Worm (Caenorhabditis elegans): Measurements from ENCODE around the gene F56C9.3.

The F56C9.3 gene

ce11 chrIII:7304961-7305648 is 6.0 kb upstream of the F56C9.3 start:
- TF ChIP-seq sox-4 (tag; optimal IDR thresholded peaks at IDR 0.05) (no peak), lin-13 (GFP tag; optimal IDR thresholded peaks at IDR 0.05) (no peak), ets-5 (GFP tag; IDR thresholded peaks at IDR 0.05) (no peak), skn-1 (tag; optimal IDR thresholded peaks at IDR 0.05) (no peak), hpl-2 (GFP tag; optimal IDR thresholded peaks at IDR 0.05) (no peak), ceh-88 (GFP tag; IDR thresholded peaks at IDR 0.05) (no peak), nhr-20 (tag; optimal IDR thresholded peaks at IDR 0.05) (peak; percentile 71), lin-14 (GFP tag; optimal IDR thresholded peaks at IDR 0.05) (peak; percentile 52), lin-35 (GFP tag; optimal IDR thresholded peaks at IDR 0.05) (peak in 1 of 2 experiments; percentile 46), zag-1 (tag; optimal IDR thresholded peaks at IDR 0.05) (no peak), C16A3.4 (tag; optimal IDR thresholded peaks at IDR 0.05) (peak; percentile 11), fkh-10 (GFP tag; optimal IDR thresholded peaks at IDR 0.05) (no peak), rnt-1 (tag; optimal IDR thresholded peaks at IDR 0.05) (no peak), unc-62 (GFP tag; optimal IDR thresholded peaks at IDR 0.05) (no peak), sptf-1 (tag; optimal IDR thresholded peaks at IDR 0.05) (no peak), isw-1 (GFP tag; IDR thresholded peaks at IDR 0.05) (no peak), unc-86 (tag; optimal IDR thresholded peaks at IDR 0.05) (no peak), dpl-1 (GFP tag; optimal IDR thresholded peaks at IDR 0.05) (no peak), F16B12.6 (tag; optimal IDR thresholded peaks at IDR 0.05) (no peak), grh-1 (GFP tag; IDR thresholded peaks at IDR 0.05) (no peak), efl-3 (GFP tag; optimal IDR thresholded peaks at IDR 0.05) (no peak), elt-3 (tag; optimal IDR thresholded peaks at IDR 0.05) (peak in 2 of 6 experiments; percentile 73 to 86), nhr-12 (tag; optimal IDR thresholded peaks at IDR 0.05) (no peak), nhr-90 (tag; optimal IDR thresholded peaks at IDR 0.05; ENCODE audit: poor library complexity) (peak; percentile 34), lin-39 (tag; optimal IDR thresholded peaks at IDR 0.05) (no peak), nhr-28 (tag; optimal IDR thresholded peaks at IDR 0.05) (no peak), swsn-7 (tag; optimal IDR thresholded peaks at IDR 0.05) (no peak), lin-15B (tag; optimal IDR thresholded peaks at IDR 0.05) (no peak), alr-1 (tag; optimal IDR thresholded peaks at IDR 0.05; ENCODE audit: borderline replicate concordance) (no peak), dsc-1 (tag; optimal IDR thresholded peaks at IDR 0.05) (no peak), fos-1 (tag; optimal IDR thresholded peaks at IDR 0.05) (no peak), nhr-19 (GFP tag; conservative IDR thresholded peaks at IDR 0.05) (peak; percentile 49), pax-3 (tag; optimal IDR thresholded peaks at IDR 0.05) (no peak), Y116A8C.19 (tag; optimal IDR thresholded peaks at IDR 0.05; ENCODE audit: borderline replicate concordance) (no peak), nhr-11 (tag; optimal IDR thresholded peaks at IDR 0.05) (no peak), ceh-8 (GFP tag; optimal IDR thresholded peaks at IDR 0.05) (no peak), nhr-84 (tag; optimal IDR thresholded peaks at IDR 0.05) (no peak), efl-1 (optimal IDR thresholded peaks at IDR 0.05) (no peak), efl-1 (GFP tag; optimal IDR thresholded peaks at IDR 0.05 in 1 of 2) (peak in 1 of 2 experiments; percentile 15), egl-27 (tag; optimal IDR thresholded peaks at IDR 0.05) (no peak), ceh-90 (tag; optimal IDR thresholded peaks at IDR 0.05) (no peak), fkh-4 (tag; optimal IDR thresholded peaks at IDR 0.05; ENCODE audit: borderline replicate concordance) (no peak), nhr-76 (tag; optimal IDR thresholded peaks at IDR 0.05) (no peak), zip-4 (GFP tag; optimal IDR thresholded peaks at IDR 0.05) (no peak), nhr-237 (tag; optimal IDR thresholded peaks at IDR 0.05) (no peak), mep-1 (tag; optimal IDR thresholded peaks at IDR 0.05) (no peak), irx-1 (tag; optimal IDR thresholded peaks at IDR 0.05) (no peak), unc-30 (tag; optimal IDR thresholded peaks at IDR 0.05) (no peak), mdl-1 (tag; optimal IDR thresholded peaks at IDR 0.05) (peak in 1 of 2 experiments; percentile 51), ztf-11 (tag; optimal IDR thresholded peaks at IDR 0.05) (no peak), nhr-85 (tag) (peak; percentile 79), snpc-4 (tag; optimal IDR thresholded peaks at IDR 0.05) (no peak), unc-98 (GFP tag; IDR thresholded peaks at IDR 0.05) (no peak)

Data from whole organism, L1 larva.